Fruit fly (Drosophila melanogaster) whole organism, embryonic: ENCODE data around the gene RpS7.

Experiments
- Adf1 ChIP-seq: fragments of 200-800 bp; sonication (Bioruptor generic); IDR thresholded peaks from 2 replicates; pipeline ENCODE4 v1.3.6; 2022; ENCODE audit warnings: missing biosample characterization, missing genetic modification characterization
- B-H2 ChIP-seq: fragments of 200-800 bp; sonication (Bioruptor generic); optimal IDR thresholded peaks from 2 replicates; lab custom pipeline; 2018; ENCODE audit warnings: missing biosample characterization, mild to moderate bottlenecking, missing genetic modification characterization
- CG10209 ChIP-seq: fragments of 200-800 bp; sonication (Bioruptor generic); optimal IDR thresholded peaks from 3 replicates; lab custom pipeline; 2017; ENCODE audit warnings: missing biosample characterization, mild to moderate bottlenecking, missing genetic modification characterization, missing genetic modification reagents
- CG10321 ChIP-seq: fragments of 200-800 bp; sonication (Bioruptor generic); IDR thresholded peaks from 2 replicates; pipeline ENCODE4 v1.3.6; 2022; ENCODE audit warnings: missing biosample characterization, missing genetic modification characterization
- CG11398 ChIP-seq: fragments of 200-800 bp; sonication (Bioruptor generic); optimal IDR thresholded peaks from 2 replicates; lab custom pipeline; 2016; ENCODE audit warnings: missing biosample characterization, missing genetic modification characterization
- CG12155 ChIP-seq: fragments of 200-800 bp; sonication (Bioruptor generic); optimal IDR thresholded peaks from 3 replicates; lab custom pipeline; 2016; ENCODE audit warnings: missing biosample characterization, missing genetic modification characterization
- CG12744 ChIP-seq: fragments of 200-800 bp; sonication (Bioruptor generic); optimal IDR thresholded peaks from 2 replicates; lab custom pipeline; 2016; ENCODE audit warnings: missing biosample characterization, missing genetic modification characterization
- CG13296 ChIP-seq: fragments of 200-800 bp; sonication (Bioruptor generic); optimal IDR thresholded peaks from 3 replicates; lab custom pipeline; 2018; ENCODE audit warnings: missing biosample characterization, mild to moderate bottlenecking, missing genetic modification characterization
- CG13624 ChIP-seq: fragments of 200-800 bp; sonication (Bioruptor generic); optimal IDR thresholded peaks from 2 replicates; lab custom pipeline; 2016; ENCODE audit warnings: missing biosample characterization, missing genetic modification characterization
- CG13775 ChIP-seq: fragments of 200-800 bp; sonication (Bioruptor generic); optimal IDR thresholded peaks from 3 replicates; lab custom pipeline; 2017; ENCODE audit warnings: missing biosample characterization, mild to moderate bottlenecking, missing genetic modification characterization
- CG14014 ChIP-seq: fragments of 200-800 bp; sonication (Bioruptor generic); IDR thresholded peaks from 2 replicates; pipeline ENCODE4 v1.3.6; 2022; ENCODE audit warnings: missing biosample characterization, missing genetic modification characterization
- CG14860 ChIP-seq: fragments of 200-800 bp; sonication (Bioruptor generic); IDR thresholded peaks from 3 replicates; pipeline ENCODE4 v1.3.6; 2022; ENCODE audit warnings: missing biosample characterization, missing genetic modification characterization; ENCODE audit not compliant: partially characterized antibody
- CG2129 ChIP-seq: fragments of 200-800 bp; sonication (Bioruptor generic); IDR thresholded peaks from 2 replicates; pipeline ENCODE4 v1.3.6; 2022; ENCODE audit warnings: missing biosample characterization, missing genetic modification characterization; ENCODE audit not compliant: partially characterized antibody
- CG2199 ChIP-seq: fragments of 200-800 bp; sonication (Bioruptor generic); IDR thresholded peaks from 3 replicates; pipeline ENCODE4 v1.3.6; 2022; ENCODE audit warnings: missing biosample characterization, missing genetic modification characterization
- CG2889 ChIP-seq: fragments of 200-800 bp; sonication (Bioruptor generic); IDR thresholded peaks from 3 replicates; pipeline ENCODE4 v1.3.6; 2022; ENCODE audit warnings: missing biosample characterization, missing genetic modification characterization
- CG32532 ChIP-seq: fragments of 200-800 bp; sonication (Bioruptor generic); IDR thresholded peaks from 2 replicates; pipeline ENCODE4 v1.3.6; 2022; ENCODE audit warnings: missing biosample characterization, missing genetic modification characterization
- CG34376 ChIP-seq: fragments of 200-800 bp; sonication (Bioruptor generic); optimal IDR thresholded peaks from 2 replicates; lab custom pipeline; 2018; ENCODE audit warnings: missing biosample characterization, mild to moderate bottlenecking, missing genetic modification characterization
- CG4820 ChIP-seq: fragments of 200-800 bp; sonication (Bioruptor generic); optimal IDR thresholded peaks from 3 replicates; lab custom pipeline; 2016; ENCODE audit warnings: missing biosample characterization, missing genetic modification characterization
- CG6272 ChIP-seq: fragments of 200-800 bp; sonication (Bioruptor generic); IDR thresholded peaks from 2 replicates; pipeline ENCODE4 v1.3.6; 2022; ENCODE audit warnings: missing biosample characterization, missing genetic modification characterization
- CG6654 ChIP-seq: fragments of 200-800 bp; sonication (Bioruptor generic); optimal IDR thresholded peaks from 2 replicates; lab custom pipeline; 2017; ENCODE audit warnings: missing biosample characterization, mild to moderate bottlenecking, missing genetic modification characterization
- CHES-1-like ChIP-seq: fragments of 200-800 bp; sonication (Bioruptor generic); optimal IDR thresholded peaks from 2 replicates; lab custom pipeline; 2016; ENCODE audit warnings: missing biosample characterization, missing genetic modification characterization
- Doc3 ChIP-seq: fragments of 200-800 bp; sonication (Bioruptor generic); IDR thresholded peaks from 3 replicates; pipeline ENCODE4 v1.3.6; 2022; ENCODE audit warnings: missing biosample characterization, missing genetic modification characterization; ENCODE audit not compliant: partially characterized antibody
- GATAe ChIP-seq: fragments of 200-800 bp; sonication (Bioruptor generic); conservative IDR thresholded peaks from 2 replicates; pipeline ENCODE4 v1.3.6; 2022; ENCODE audit warnings: missing biosample characterization, missing genetic modification characterization
- H2.0 ChIP-seq: fragments of 200-800 bp; sonication (Bioruptor generic); IDR thresholded peaks from 2 replicates; pipeline ENCODE4 v1.3.6; 2022; ENCODE audit warnings: missing biosample characterization, missing genetic modification characterization
- Hr78 ChIP-seq, 2 experiments: fragments of 200-800 bp in 1 of 2; fragments of >200 bp in 1 of 2; sonication (Bioruptor generic) in 1 of 2; optimal IDR thresholded peaks; 2 replicates each; lab custom pipeline; 2017 to 2019; ENCODE audit warnings: missing biosample characterization in 2 of 2, missing genetic modification characterization in 2 of 2, mild to moderate bottlenecking in 1 of 2, moderate library complexity in 1 of 2
- MBD-R2 ChIP-seq: fragments of 200-800 bp; sonication (Bioruptor generic); IDR thresholded peaks from 2 replicates; pipeline ENCODE4 v1.3.6; 2022; ENCODE audit warnings: missing biosample characterization, missing genetic modification characterization
- Nf-YB ChIP-seq: fragments of 200-800 bp; sonication (Bioruptor generic); optimal IDR thresholded peaks from 3 replicates; lab custom pipeline; 2019; ENCODE audit warnings: missing biosample characterization, mild to moderate bottlenecking, missing genetic modification characterization, moderate library complexity
- Ssrp ChIP-seq: fragments of 200-800 bp; sonication (Bioruptor generic); optimal IDR thresholded peaks from 2 replicates; lab custom pipeline; 2018; ENCODE audit warnings: missing biosample characterization, mild to moderate bottlenecking, missing genetic modification characterization, moderate library complexity
- TFAM ChIP-seq: fragments of 200-800 bp; sonication (Bioruptor generic); optimal IDR thresholded peaks from 2 replicates; lab custom pipeline; 2017; ENCODE audit warnings: missing biosample characterization, missing genetic modification characterization, inconsistent platforms
- chinmo ChIP-seq: fragments of 200-800 bp; sonication (Bioruptor generic); IDR thresholded peaks from 4 replicates; pipeline ENCODE4 v1.3.6; 2022; ENCODE audit warnings: missing biosample characterization, missing genetic modification characterization; ENCODE audit not compliant: partially characterized antibody
- corto ChIP-seq: fragments of 200-800 bp; sonication (Bioruptor generic); optimal IDR thresholded peaks from 2 replicates; lab custom pipeline; 2016; ENCODE audit warnings: missing biosample characterization, mild to moderate bottlenecking, missing genetic modification characterization, moderate library complexity
- croc ChIP-seq: fragments of 200-800 bp; sonication (Bioruptor generic); conservative IDR thresholded peaks from 3 replicates; pipeline ENCODE4 v1.3.6; 2022; ENCODE audit warnings: missing biosample characterization, missing genetic modification characterization
- da ChIP-seq: fragments of 200-800 bp; sonication (Bioruptor generic); optimal IDR thresholded peaks from 2 replicates; lab custom pipeline; 2016; ENCODE audit warnings: missing biosample characterization, missing genetic modification characterization
- dm ChIP-seq: fragments of 200-800 bp; sonication (Bioruptor generic); optimal IDR thresholded peaks from 3 replicates; lab custom pipeline; 2016; ENCODE audit warnings: missing biosample characterization, missing genetic modification characterization
- fd96Cb ChIP-seq: fragments of 200-800 bp; sonication (Bioruptor generic); optimal IDR thresholded peaks from 2 replicates; lab custom pipeline; 2018; ENCODE audit warnings: missing biosample characterization, mild to moderate bottlenecking, missing genetic modification characterization, moderate library complexity
- klu ChIP-seq: fragments of 200-800 bp; sonication (Bioruptor generic); IDR thresholded peaks from 2 replicates; pipeline ENCODE4 v1.3.6; 2022; ENCODE audit warnings: missing biosample characterization, missing genetic modification characterization
- kni ChIP-seq: fragments of 200-800 bp; sonication (Bioruptor generic); optimal IDR thresholded peaks from 3 replicates; lab custom pipeline; 2017; ENCODE audit warnings: mild to moderate bottlenecking, missing biosample characterization, missing genetic modification reagents, missing genetic modification characterization
- maf-S ChIP-seq: fragments of 200-800 bp; sonication (Bioruptor generic); optimal IDR thresholded peaks from 2 replicates; lab custom pipeline; 2016; ENCODE audit warnings: missing biosample characterization, missing genetic modification characterization
- odd ChIP-seq: fragments of 200-800 bp; sonication (Bioruptor generic); optimal IDR thresholded peaks from 2 replicates; lab custom pipeline; 2017; ENCODE audit warnings: missing biosample characterization, mild to moderate bottlenecking, missing genetic modification characterization
- onecut ChIP-seq: fragments of 200-800 bp; sonication (Bioruptor generic); IDR thresholded peaks from 2 replicates; pipeline ENCODE4 v1.3.6; 2022; ENCODE audit warnings: missing biosample characterization, missing genetic modification characterization
- pros ChIP-seq: fragments of 200-800 bp; sonication (Bioruptor generic); optimal IDR thresholded peaks from 3 replicates; lab custom pipeline; 2019; ENCODE audit warnings: missing biosample characterization, mild to moderate bottlenecking, missing genetic modification characterization, moderate library complexity
- row ChIP-seq: fragments of 200-800 bp; sonication (Bioruptor generic); IDR thresholded peaks from 3 replicates; pipeline ENCODE4 v1.3.6; 2022; ENCODE audit warnings: missing biosample characterization, missing genetic modification characterization
- sc ChIP-seq, 3 experiments: fragments of >200 bp in 2 of 3; fragments of 200-800 bp in 1 of 3; sonication (Bioruptor generic) in 1 of 3; optimal IDR thresholded peaks; 2 replicates in 2 of 3; 3 replicates in 1 of 3; lab custom pipeline; 2017; ENCODE audit warnings: mild to moderate bottlenecking in 1 of 3, missing biosample characterization in 1 of 3, missing genetic modification characterization in 1 of 3, missing genetic modification reagents in 1 of 3
- schlank ChIP-seq: fragments of 200-800 bp; sonication (Bioruptor generic); optimal IDR thresholded peaks from 2 replicates; lab custom pipeline; 2018; ENCODE audit warnings: missing biosample characterization, mild to moderate bottlenecking, missing genetic modification characterization
- sens ChIP-seq: fragments of 200-800 bp; sonication (Bioruptor generic); peaks from one replicate; lab custom pipeline; 2016; ENCODE audit warnings: missing biosample characterization, missing genetic modification characterization
- sima ChIP-seq: fragments of 200-800 bp; sonication (Bioruptor generic); optimal IDR thresholded peaks from 2 replicates; lab custom pipeline; 2016; ENCODE audit warnings: missing biosample characterization, missing genetic modification characterization
- slbo ChIP-seq: fragments of 200-800 bp; sonication (Bioruptor generic); IDR thresholded peaks from 2 replicates; pipeline ENCODE4 v1.3.6; 2022; ENCODE audit warnings: missing biosample characterization, missing genetic modification characterization
- sqz ChIP-seq: fragments of 200-800 bp; sonication (Bioruptor generic); optimal IDR thresholded peaks from 3 replicates; lab custom pipeline; 2018; ENCODE audit warnings: missing biosample characterization, mild to moderate bottlenecking, missing genetic modification characterization
- stc ChIP-seq: fragments of 200-800 bp; sonication (Bioruptor generic); IDR thresholded peaks from 2 replicates; pipeline ENCODE4 v1.3.6; 2022; ENCODE audit warnings: missing biosample characterization, missing genetic modification characterization
- zen ChIP-seq: fragments of 200-800 bp; sonication (Bioruptor generic); optimal IDR thresholded peaks from 3 replicates; lab custom pipeline; 2018; ENCODE audit warnings: missing biosample characterization, mild to moderate bottlenecking, missing genetic modification characterization, moderate library complexity
- zen2 ChIP-seq: fragments of 200-800 bp; sonication (Bioruptor generic); IDR thresholded peaks from 3 replicates; pipeline ENCODE4 v1.3.6; 2022; ENCODE audit warnings: missing biosample characterization, missing genetic modification characterization; ENCODE audit not compliant: partially characterized antibody

Gene RpS7

DNA sequence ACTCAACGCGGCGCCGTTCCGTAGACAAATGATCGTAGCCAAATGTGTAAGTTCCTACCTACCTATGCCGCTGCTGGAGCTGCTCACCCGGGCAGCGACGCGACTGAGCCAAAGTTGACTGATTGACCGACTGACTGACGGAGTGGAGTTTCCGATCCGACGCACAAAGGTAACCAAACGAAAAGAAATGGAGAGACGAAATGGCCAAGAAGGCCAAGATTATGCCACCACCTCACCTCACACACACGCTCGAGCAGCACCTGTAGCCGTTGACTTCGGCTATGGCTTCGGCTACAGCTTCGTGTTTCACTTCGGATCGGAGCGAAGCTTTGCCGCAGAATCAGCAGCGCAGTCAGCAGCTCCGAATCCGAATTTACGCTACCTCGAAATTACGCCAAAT lies 17.8 kb downstream of the RpS7 start, which contains the start of gene CG9747 (continued):
- TF ChIP-seq CG2889 (GFP tag; lab: Robert Waterston, UW): no peak
- no peak for TF ChIP-seq CG10209 (GFP tag; lab: Kevin White, UChicago)
- TF ChIP-seq CHES-1-like (GFP tag; lab: Kevin White, UChicago): no peak
- TF ChIP-seq H2.0 (GFP tag; lab: Robert Waterston, UW): no peak
- TF ChIP-seq zen: no peak
- TF ChIP-seq fd96Cb (tag; lab: Kevin White, UChicago): no peak
- no peak for TF ChIP-seq corto (GFP tag; lab: Kevin White, UChicago)
- no peak for TF ChIP-seq CG2199 (GFP tag; lab: Robert Waterston, UW)
- TF ChIP-seq CG14014: no peak
- TF ChIP-seq stc (GFP tag; lab: Robert Waterston, UW): no peak
- TF ChIP-seq sqz (GFP tag; lab: Kevin White, UChicago): no peak
- 0 out of 3 replicates have a peak, but pooled peaks have one; percentile 25 for TF ChIP-seq zen2 (GFP tag; lab: Robert Waterston, UW)
- no peak for TF ChIP-seq B-H2 (GFP tag; lab: Kevin White, UChicago)
- no peak for TF ChIP-seq CG13775 (GFP tag; lab: Kevin White, UChicago)
- peak; percentile 79 for TF ChIP-seq Adf1 (GFP tag; lab: Robert Waterston, UW)
- TF ChIP-seq GATAe (GFP tag; lab: Robert Waterston, UW): no peak
- TF ChIP-seq odd: no peak
- TF ChIP-seq onecut (GFP tag; lab: Robert Waterston, UW): no peak
- TF ChIP-seq slbo (GFP tag; lab: Robert Waterston, UW): 0 out of 2 replicates have a peak, but pooled peaks have one; percentile 3
- TF ChIP-seq CG2129 (GFP tag; lab: Robert Waterston, UW): no peak
- no peak for TF ChIP-seq Nf-YB (GFP tag; lab: Kevin White, UChicago)
- TF ChIP-seq CG11398: no peak
- TF ChIP-seq sc (optimal IDR thresholded peaks at IDR 0.05; lab: Kevin White, UChicago): no peak
- TF ChIP-seq sc (GFP tag; optimal IDR thresholded peaks at IDR 0.05; lab: Kevin White, UChicago): no peak
- no peak for TF ChIP-seq sens (GFP tag; lab: Kevin White, UChicago)
- no peak for TF ChIP-seq dm
- TF ChIP-seq chinmo: peak; percentile 92
- no peak for TF ChIP-seq MBD-R2 (GFP tag; lab: Robert Waterston, UW)
- TF ChIP-seq CG6654 (GFP tag; lab: Kevin White, UChicago): no peak
- TF ChIP-seq CG13624 (GFP tag; lab: Kevin White, UChicago): no peak
- TF ChIP-seq CG32532: no peak
- TF ChIP-seq klu (GFP tag; lab: Robert Waterston, UW): no peak
- TF ChIP-seq CG14860 (GFP tag; lab: Robert Waterston, UW): no peak
- no peak for TF ChIP-seq CG12155 (GFP tag; lab: Kevin White, UChicago)
- TF ChIP-seq CG12744 (GFP tag; lab: Kevin White, UChicago): no peak
- no peak for TF ChIP-seq CG10321 (GFP tag; lab: Robert Waterston, UW)
- TF ChIP-seq sima (GFP tag; lab: Kevin White, UChicago): no peak
- TF ChIP-seq CG4820 (GFP tag; lab: Kevin White, UChicago): no peak
- no peak for TF ChIP-seq CG34376 (GFP tag; lab: Kevin White, UChicago)
- no peak for TF ChIP-seq CG6272 (GFP tag; lab: Robert Waterston, UW)
- no peak for TF ChIP-seq da (GFP tag; lab: Kevin White, UChicago)
- no peak for TF ChIP-seq maf-S (GFP tag; lab: Kevin White, UChicago)
- peak; percentile 45 for TF ChIP-seq kni (GFP tag; lab: Kevin White, UChicago)
- TF ChIP-seq TFAM (GFP tag; lab: Kevin White, UChicago): no peak
- no peak for TF ChIP-seq Ssrp (tag; lab: Kevin White, UChicago)
- peak in 1 of 2 experiments; percentile 41 for TF ChIP-seq Hr78 (GFP tag; optimal IDR thresholded peaks at IDR 0.05; lab: Kevin White, UChicago)
- TF ChIP-seq row (GFP tag; lab: Robert Waterston, UW): no peak
- peak; percentile 11 for TF ChIP-seq CG13296 (GFP tag; lab: Kevin White, UChicago)
- no peak for TF ChIP-seq schlank
- TF ChIP-seq pros (GFP tag; lab: Kevin White, UChicago): peak; percentile 92
- TF ChIP-seq croc: no peak
- TF ChIP-seq Doc3: no peak
